Worm (Caenorhabditis elegans): ENCODE results near the gene abu-13.

DNA sequence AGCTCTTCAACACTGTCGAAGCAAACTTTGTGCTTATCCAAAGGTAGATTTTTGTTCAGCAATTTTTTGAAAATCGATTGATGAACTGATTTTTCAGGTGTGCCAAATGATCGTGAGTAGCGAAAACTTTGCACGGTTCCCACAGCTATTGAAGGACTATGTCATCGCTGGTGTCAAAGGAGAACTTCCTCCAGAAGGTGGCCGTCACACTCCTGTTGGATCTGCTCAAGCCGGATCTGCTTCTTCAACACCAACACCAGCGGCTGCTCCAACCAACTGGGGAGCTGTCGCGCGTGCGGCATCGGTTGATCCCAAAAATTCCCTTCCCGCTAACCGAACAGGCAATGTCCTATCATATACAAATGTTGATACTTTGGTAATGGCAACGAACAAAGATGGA, 7.7 kb upstream of the abu-13 start:
- TF ChIP-seq nhr-28 (tag; optimal IDR thresholded peaks at IDR 0.05) (no peak), xbp-1 (tag; optimal IDR thresholded peaks at IDR 0.05) (no peak), zip-4 (GFP tag; optimal IDR thresholded peaks at IDR 0.05) (no peak), lsy-2 (tag; optimal IDR thresholded peaks at IDR 0.05) (no peak), ceh-82 (tag; optimal IDR thresholded peaks at IDR 0.05) (no peak), jun-1 (tag; optimal IDR thresholded peaks at IDR 0.05) (no peak), ama-1 (optimal IDR thresholded peaks at IDR 0.05) (no peak), nhr-77 (tag; optimal IDR thresholded peaks at IDR 0.05) (no peak), lin-13 (GFP tag; optimal IDR thresholded peaks at IDR 0.05) (no peak), tbx-2 (tag; optimal IDR thresholded peaks at IDR 0.05) (no peak), egl-27 (tag; optimal IDR thresholded peaks at IDR 0.05) (no peak), fkh-4 (tag; optimal IDR thresholded peaks at IDR 0.05; ENCODE audit: borderline replicate concordance) (no peak)

Measured in whole organism, L1 larva.